Fruit fly (Drosophila melanogaster) S2 (cell line): Measurements from ENCODE around the gene Hr96.

ENCODE experiments used
- CG8478 ChIP-seq: fragments of >200 bp; optimal IDR thresholded peaks from 2 replicates; lab custom pipeline; 2018
- CTCF ChIP-seq, 2 experiments: fragments of >200 bp; optimal IDR thresholded peaks; 2 replicates each; lab custom pipeline; 2018

Hr96 gene

dm6 chr3R:25024895-25025557, at the start of gene Hr96, which contains the start of gene EMC6:
Gene Hr96, plus strand, starts transcription at chr3R:25025235.
Gene EMC6, minus strand, starts transcription at chr3R:25025017.
- TF ChIP-seq CTCF (optimal IDR thresholded peaks at IDR 0.05; lab: Kevin White, UChicago) (no peak), CG8478 (lab: Kevin White, UChicago) (no peak)

- no peak for TF ChIP-seq CG8478 (lab: Kevin White, UChicago)
- no peak for TF ChIP-seq CTCF (optimal IDR thresholded peaks at IDR 0.05; lab: Kevin White, UChicago)
Measured at dm6 chr3R:24976144-24976543, 48.9 kb upstream of the Hr96 start.

dm6 chr3R:24983537-24984501, 41.2 kb upstream of the Hr96 start, which contains the start of gene tnc:
Gene tnc, plus strand, starts transcription at chr3R:24984384.
- TF ChIP-seq CTCF (optimal IDR thresholded peaks at IDR 0.05; lab: Kevin White, UChicago) (no peak), CG8478 (lab: Kevin White, UChicago) (no peak)

- TF ChIP-seq CTCF (optimal IDR thresholded peaks at IDR 0.05; lab: Kevin White, UChicago) (no peak), CG8478 (lab: Kevin White, UChicago) (no peak)
Measured at dm6 chr3R:24985029-24985685, 39.9 kb upstream of the Hr96 start.

DNA sequence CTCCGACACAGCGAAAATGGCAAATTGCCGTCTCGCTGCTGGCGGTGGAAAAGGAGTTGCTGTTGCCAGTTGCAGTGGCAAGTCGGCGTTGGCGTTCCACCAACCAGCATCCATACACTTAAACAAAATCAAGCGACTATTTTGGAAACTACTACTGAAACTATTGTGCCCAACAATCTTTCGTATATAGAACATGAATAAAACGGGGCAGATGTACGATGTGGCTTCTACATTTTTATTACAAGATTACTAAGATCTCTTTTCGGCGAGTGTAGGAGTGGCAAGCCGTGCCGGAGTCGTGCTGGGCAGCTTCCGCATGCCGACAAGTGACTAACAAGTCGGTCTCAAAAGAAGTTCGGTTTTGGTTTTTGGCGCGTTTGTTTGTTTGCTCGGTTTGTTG, 28.5 kb upstream of the Hr96 start:
- TF ChIP-seq CG8478 (lab: Kevin White, UChicago) (no peak), CTCF (optimal IDR thresholded peaks at IDR 0.05; lab: Kevin White, UChicago) (no peak)

DNA sequence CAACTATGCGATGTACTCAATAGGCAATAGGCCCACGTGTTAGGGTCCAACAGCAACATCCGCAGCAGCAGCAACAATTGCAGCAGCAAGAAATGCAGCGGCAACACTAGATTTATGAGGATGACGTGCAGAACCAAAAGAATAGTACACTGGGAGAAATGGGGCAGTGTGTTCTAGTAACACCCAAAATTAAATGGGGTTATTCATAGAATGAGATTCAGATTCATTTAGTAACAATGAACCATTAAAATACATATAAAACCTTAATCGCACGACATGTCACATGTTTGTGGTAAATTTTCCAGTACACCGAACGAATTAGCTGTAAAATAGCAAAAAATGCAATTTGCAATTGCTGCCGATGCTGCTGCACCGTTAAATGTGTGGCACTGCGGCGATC, 27.7 kb upstream of the Hr96 start:
- TF ChIP-seq CTCF (optimal IDR thresholded peaks at IDR 0.05; lab: Kevin White, UChicago) = no peak
- no peak for TF ChIP-seq CG8478 (lab: Kevin White, UChicago)

DNA sequence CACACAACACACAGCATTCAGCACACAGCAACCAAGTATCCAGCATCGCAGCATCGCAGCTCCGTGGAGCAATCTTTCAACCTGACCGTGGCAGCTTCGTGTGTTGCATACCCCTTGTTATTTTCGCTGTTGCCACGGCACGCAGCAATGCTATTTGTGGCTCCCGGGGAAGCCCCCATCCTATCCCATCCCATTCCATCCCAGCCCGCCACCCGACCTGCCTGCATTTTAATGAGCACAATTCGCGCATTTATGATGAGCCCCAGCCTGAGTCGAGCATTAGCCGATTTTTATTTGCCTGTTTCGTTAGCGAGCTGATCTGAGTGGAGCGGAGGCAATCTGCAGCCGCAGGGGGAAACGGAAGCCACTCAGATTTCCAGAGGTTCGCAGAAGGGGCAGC, 25.5 kb upstream of the Hr96 start:
- TF ChIP-seq CTCF (optimal IDR thresholded peaks at IDR 0.05; lab: Kevin White, UChicago) (no peak), CG8478 (lab: Kevin White, UChicago) (no peak)

dm6 chr3R:25002257-25002656, 22.8 kb upstream of the Hr96 start:
- TF ChIP-seq CG8478 (lab: Kevin White, UChicago) (no peak), CTCF (optimal IDR thresholded peaks at IDR 0.05; lab: Kevin White, UChicago) (no peak)

- TF ChIP-seq CTCF (optimal IDR thresholded peaks at IDR 0.05; lab: Kevin White, UChicago) (no peak), CG8478 (lab: Kevin White, UChicago) (no peak)
Measured at dm6 chr3R:25004064-25004463, 21.0 kb upstream of the Hr96 start.

DNA sequence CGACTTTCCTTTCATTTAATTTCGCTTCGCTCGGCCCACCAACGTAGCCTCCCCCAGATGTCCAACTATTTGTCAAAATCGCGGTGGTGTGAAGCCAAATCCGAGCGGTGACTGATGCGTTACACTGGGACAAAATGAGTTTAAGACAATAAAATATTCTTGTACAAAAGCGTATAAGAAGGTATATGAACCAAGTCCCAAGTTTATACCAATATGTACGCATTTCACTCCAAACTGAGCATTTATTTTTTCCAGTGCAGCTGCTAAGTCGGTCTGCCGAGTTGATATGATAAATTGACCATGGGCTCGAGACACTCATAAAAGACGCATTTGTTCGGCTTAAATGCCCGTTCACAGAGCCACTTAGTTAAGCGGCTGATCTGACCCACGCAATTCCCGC, 20.3 kb upstream of the Hr96 start:
- TF ChIP-seq CG8478 (lab: Kevin White, UChicago) = no peak
- no peak for TF ChIP-seq CTCF (optimal IDR thresholded peaks at IDR 0.05; lab: Kevin White, UChicago)

DNA sequence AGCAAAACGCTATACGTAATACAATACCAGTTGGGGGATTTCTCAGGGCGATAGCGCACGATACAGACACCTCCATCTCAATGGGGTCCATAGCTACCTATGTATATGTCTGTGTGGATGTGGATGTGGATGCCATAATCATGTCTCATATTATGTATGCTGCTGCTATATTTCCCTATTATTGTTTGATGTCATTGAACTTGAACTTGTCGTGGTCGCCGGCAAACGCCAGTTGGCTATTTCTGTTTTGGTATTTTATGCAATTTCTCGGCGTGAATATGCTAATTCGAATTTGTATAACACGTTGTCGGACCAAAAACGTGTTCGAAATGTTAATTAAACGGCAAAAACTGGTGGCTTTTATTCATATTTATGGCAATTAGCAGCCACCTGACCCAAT, 19.3 kb upstream of the Hr96 start:
- TF ChIP-seq CG8478 (lab: Kevin White, UChicago) (no peak), CTCF (optimal IDR thresholded peaks at IDR 0.05; lab: Kevin White, UChicago) (no peak)

- TF ChIP-seq CTCF (optimal IDR thresholded peaks at IDR 0.05; lab: Kevin White, UChicago) (no peak), CG8478 (lab: Kevin White, UChicago) (no peak)
Measured at dm6 chr3R:25009745-25010446, 15.1 kb upstream of the Hr96 start.

dm6 chr3R:25012016-25012415, 13.0 kb upstream of the Hr96 start:
- TF ChIP-seq CTCF (optimal IDR thresholded peaks at IDR 0.05; lab: Kevin White, UChicago) (no peak), CG8478 (lab: Kevin White, UChicago) (no peak)

- no peak for TF ChIP-seq CTCF (optimal IDR thresholded peaks at IDR 0.05; lab: Kevin White, UChicago)
- no peak for TF ChIP-seq CG8478 (lab: Kevin White, UChicago)
Measured at dm6 chr3R:25023056-25023455, 2.0 kb upstream of the Hr96 start, which contains the start of gene beta4GalT7. Gene beta4GalT7, plus strand, starts transcription at chr3R:25023256.
